Fruit fly (Drosophila melanogaster) whole organism: ENCODE data around the gene PCID2.

ENCODE experiments used
- EcR ChIP-seq, 2 experiments: fragments of >200 bp; optimal IDR thresholded peaks; 2 replicates each; lab custom pipeline; 2017; ENCODE audit warnings: missing biosample characterization in 2 of 2, missing genetic modification characterization in 2 of 2, missing genetic modification reagents in 2 of 2
- psq ChIP-seq: fragments of >200 bp; optimal IDR thresholded peaks from 2 replicates; lab custom pipeline; 2017
- usp ChIP-seq: fragments of >200 bp; optimal IDR thresholded peaks from 2 replicates; lab custom pipeline; 2017; ENCODE audit warnings: missing biosample characterization, missing genetic modification characterization, mixed read lengths

DNA sequence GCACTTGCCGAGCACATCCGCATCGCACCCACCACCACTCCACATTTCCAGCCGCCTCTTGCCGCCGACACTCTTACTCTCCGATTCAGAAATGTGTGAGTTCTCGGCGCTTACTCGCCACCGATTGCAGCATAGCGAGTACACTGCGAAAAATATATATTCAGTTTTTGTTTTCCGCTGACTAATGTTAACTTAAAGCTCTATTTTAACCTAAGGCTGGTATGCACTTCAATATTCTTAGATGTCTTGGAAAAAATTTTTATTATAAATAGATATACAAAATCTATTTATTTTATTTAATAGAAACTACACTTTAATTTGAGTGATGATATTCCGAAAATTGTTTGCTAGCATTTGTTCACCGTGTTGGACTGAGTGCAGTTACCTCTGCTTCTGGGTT, 27.0 kb upstream of the PCID2 start:
- TF ChIP-seq EcR (GFP tag; optimal IDR thresholded peaks at IDR 0.05; lab: Kevin White, UChicago) (no peak), usp (GFP tag; lab: Kevin White, UChicago) (no peak), psq (no peak)
